Worm (Caenorhabditis elegans) whole organism, late embryonic: ENCODE measurements around the gene ZC506.1.

Experiments used
- C08G9.2 ChIP-seq: sonication (generic microtip); optimal IDR thresholded peaks from 2 replicates; lab custom pipeline; 2016; ENCODE audit warnings: mild to moderate bottlenecking, missing genetic modification characterization, moderate library complexity, missing compliant biosample characterization
- C38D4.7 ChIP-seq: fragments of 200-800 bp; sonication (Bioruptor generic); optimal IDR thresholded peaks from 2 replicates; lab custom pipeline; 2018; ENCODE audit warnings: mild to moderate bottlenecking, missing genetic modification characterization, moderate library complexity, missing compliant biosample characterization
- K02D7.2 ChIP-seq: sonication (generic microtip); optimal IDR thresholded peaks from 2 replicates; lab custom pipeline; 2017; ENCODE audit warnings: mild to moderate bottlenecking, missing genetic modification characterization, missing compliant biosample characterization
- K09A11.1 ChIP-seq: sonication (generic microtip); optimal IDR thresholded peaks from 2 replicates; lab custom pipeline; 2017; ENCODE audit warnings: antibody characterized with exemption, mild to moderate bottlenecking, missing genetic modification characterization, missing compliant biosample characterization; ENCODE audit not compliant: insufficient read depth
- T23F11.4 ChIP-seq: fragments of 200-800 bp; sonication (Bioruptor generic); optimal IDR thresholded peaks from 2 replicates; lab custom pipeline; 2018; ENCODE audit warnings: mild to moderate bottlenecking, missing genetic modification characterization, missing compliant biosample characterization
- Y22D7AL.16 ChIP-seq: sonication (generic microtip); optimal IDR thresholded peaks from 2 replicates; lab custom pipeline; 2016; ENCODE audit warnings: missing genetic modification characterization, missing compliant biosample characterization
- ahr-1 ChIP-seq: sonication (generic microtip); optimal IDR thresholded peaks from 2 replicates; lab custom pipeline; 2016; ENCODE audit warnings: missing genetic modification characterization, missing compliant biosample characterization
- ceh-14 ChIP-seq: sonication (generic microtip); optimal IDR thresholded peaks from 2 replicates; lab custom pipeline; 2016; ENCODE audit warnings: missing genotype, missing genetic modification characterization, missing compliant biosample characterization
- ceh-18 ChIP-seq: sonication (generic microtip); optimal IDR thresholded peaks from 2 replicates; lab custom pipeline; 2016; ENCODE audit warnings: missing genetic modification characterization, missing compliant biosample characterization
- ceh-19 ChIP-seq: fragments of 200-800 bp; sonication (Bioruptor generic); optimal IDR thresholded peaks from 2 replicates; lab custom pipeline; 2018; ENCODE audit warnings: mild to moderate bottlenecking, missing genetic modification characterization, missing compliant biosample characterization
- ceh-2 ChIP-seq: sonication (generic microtip); optimal IDR thresholded peaks from 2 replicates; lab custom pipeline; 2016; ENCODE audit warnings: missing genotype, missing genetic modification characterization, missing compliant biosample characterization
- ceh-24 ChIP-seq: sonication (generic microtip); optimal IDR thresholded peaks from 2 replicates; lab custom pipeline; 2016; ENCODE audit warnings: mild to moderate bottlenecking, missing genetic modification characterization, missing compliant biosample characterization
- ceh-30 ChIP-seq: fragments of 150-350 bp; optimal IDR thresholded peaks from 2 replicates; lab custom pipeline; 2014; ENCODE audit warnings: missing biosample characterization, missing genetic modification characterization
- ceh-31 ChIP-seq: sonication (generic microtip); optimal IDR thresholded peaks from 2 replicates; lab custom pipeline; 2016; ENCODE audit warnings: missing genetic modification characterization, missing compliant biosample characterization
- ceh-34 ChIP-seq: sonication (generic microtip); optimal IDR thresholded peaks from 2 replicates; lab custom pipeline; 2016; ENCODE audit warnings: mild to moderate bottlenecking, missing genetic modification characterization, missing compliant biosample characterization
- ceh-6 ChIP-seq: fragments of 200-800 bp; sonication (Bioruptor generic); optimal IDR thresholded peaks from 2 replicates; lab custom pipeline; 2018; ENCODE audit warnings: mild to moderate bottlenecking, missing genetic modification characterization, missing compliant biosample characterization
- ceh-9 ChIP-seq: sonication (generic microtip); optimal IDR thresholded peaks from 2 replicates; lab custom pipeline; 2016; ENCODE audit warnings: mild to moderate bottlenecking, missing genetic modification characterization, inconsistent platforms, missing compliant biosample characterization
- che-1 ChIP-seq: sonication (generic microtip); optimal IDR thresholded peaks from 2 replicates; lab custom pipeline; 2016; ENCODE audit warnings: mild to moderate bottlenecking, missing genetic modification characterization, missing compliant biosample characterization
- dmd-4 ChIP-seq: sonication (generic microtip); optimal IDR thresholded peaks from 2 replicates; lab custom pipeline; 2016; ENCODE audit warnings: borderline replicate concordance, missing genetic modification characterization, missing compliant biosample characterization
- dve-1 ChIP-seq: sonication (generic microtip); optimal IDR thresholded peaks from 2 replicates; lab custom pipeline; 2017; ENCODE audit warnings: antibody characterized with exemption, mild to moderate bottlenecking, missing genetic modification characterization, missing compliant biosample characterization
- elt-2 ChIP-seq: sonication (generic microtip); optimal IDR thresholded peaks from 2 replicates; lab custom pipeline; 2016; ENCODE audit warnings: missing genetic modification reagents, missing genetic modification characterization, missing compliant biosample characterization
- elt-4 ChIP-seq: sonication (generic microtip); optimal IDR thresholded peaks from 2 replicates; lab custom pipeline; 2016; ENCODE audit warnings: missing genetic modification characterization, missing compliant biosample characterization
- ets-4 ChIP-seq: sonication (generic microtip); optimal IDR thresholded peaks from 2 replicates; lab custom pipeline; 2016; ENCODE audit warnings: missing genetic modification characterization, missing compliant biosample characterization
- fax-1 ChIP-seq: sonication (generic microtip); optimal IDR thresholded peaks from 2 replicates; lab custom pipeline; 2016; ENCODE audit warnings: missing genotype, missing genetic modification characterization, missing compliant biosample characterization
- fkh-10 ChIP-seq: fragments of 150-350 bp; optimal IDR thresholded peaks from 2 replicates; lab custom pipeline; 2014; ENCODE audit warnings: missing biosample characterization, missing genetic modification reagents, missing genetic modification characterization
- fkh-6 ChIP-seq: sonication (generic microtip); optimal IDR thresholded peaks from 2 replicates; lab custom pipeline; 2016; ENCODE audit warnings: missing genetic modification characterization, missing compliant biosample characterization
- hlh-6 ChIP-seq: sonication (generic microtip); optimal IDR thresholded peaks from 2 replicates; lab custom pipeline; 2016; ENCODE audit warnings: missing genotype, missing genetic modification characterization, missing compliant biosample characterization
- hlh-8 ChIP-seq: sonication (generic microtip); optimal IDR thresholded peaks from 2 replicates; lab custom pipeline; 2016; ENCODE audit warnings: missing genotype, missing genetic modification characterization, missing compliant biosample characterization
- lim-6 ChIP-seq: sonication (generic microtip); optimal IDR thresholded peaks from 2 replicates; lab custom pipeline; 2016; ENCODE audit warnings: missing genetic modification characterization, missing compliant biosample characterization
- lin-11 ChIP-seq: fragments of 200-800 bp; sonication (Bioruptor generic); optimal IDR thresholded peaks from 2 replicates; lab custom pipeline; 2018; ENCODE audit warnings: mild to moderate bottlenecking, missing genetic modification characterization, missing compliant biosample characterization
- mec-3 ChIP-seq: sonication (generic microtip); optimal IDR thresholded peaks from 2 replicates; lab custom pipeline; 2016; ENCODE audit warnings: borderline replicate concordance, missing genetic modification characterization, missing compliant biosample characterization
- nfya-1 ChIP-seq: sonication (generic microtip); optimal IDR thresholded peaks from 2 replicates; lab custom pipeline; 2017; ENCODE audit warnings: missing genetic modification characterization, mild to moderate bottlenecking, missing compliant biosample characterization, antibody characterized with exemption, moderate library complexity
- nhr-11 ChIP-seq: fragments of 150-350 bp; optimal IDR thresholded peaks from 2 replicates; lab custom pipeline; 2014; ENCODE audit warnings: missing biosample characterization, missing genetic modification characterization
- npax-4 ChIP-seq: sonication (generic microtip); optimal IDR thresholded peaks from 2 replicates; lab custom pipeline; 2016; ENCODE audit warnings: missing genetic modification characterization, missing compliant biosample characterization
- odd-2 ChIP-seq: sonication (generic microtip); optimal IDR thresholded peaks from 2 replicates; lab custom pipeline; 2017; ENCODE audit warnings: antibody characterized with exemption, mild to moderate bottlenecking, missing genetic modification characterization, missing compliant biosample characterization
- pag-3 ChIP-seq: sonication (generic microtip); optimal IDR thresholded peaks from 2 replicates; lab custom pipeline; 2016; ENCODE audit warnings: missing compliant biosample characterization, missing genetic modification characterization, borderline replicate concordance
- pat-9 ChIP-seq: fragments of 200-800 bp; sonication (Bioruptor generic); optimal IDR thresholded peaks from 2 replicates; lab custom pipeline; 2018; ENCODE audit warnings: mild to moderate bottlenecking, missing genetic modification characterization, moderate library complexity, missing compliant biosample characterization
- pax-1 ChIP-seq: fragments of 150-350 bp; optimal IDR thresholded peaks from 2 replicates; lab custom pipeline; 2014; ENCODE audit warnings: missing biosample characterization, missing genetic modification characterization
- pha-4 ChIP-seq: fragments of 150-350 bp; optimal IDR thresholded peaks from 2 replicates; lab custom pipeline; 2018; ENCODE audit warnings: missing biosample characterization, missing genetic modification reagents, missing genetic modification characterization
- pqm-1 ChIP-seq: sonication (generic microtip); optimal IDR thresholded peaks from 2 replicates; lab custom pipeline; 2016; ENCODE audit warnings: missing genetic modification characterization, missing compliant biosample characterization
- pros-1 ChIP-seq: fragments of 150-350 bp; optimal IDR thresholded peaks from 2 replicates; lab custom pipeline; 2014; ENCODE audit warnings: missing biosample characterization, missing genetic modification reagents, missing genetic modification characterization
- ref-2 ChIP-seq: sonication (generic microtip); optimal IDR thresholded peaks from 2 replicates; lab custom pipeline; 2016; ENCODE audit warnings: missing genetic modification characterization, missing compliant biosample characterization
- sdc-2 ChIP-seq: sonication (generic microtip); optimal IDR thresholded peaks from 2 replicates; lab custom pipeline; 2016; ENCODE audit warnings: missing genotype, missing genetic modification characterization, missing compliant biosample characterization
- sox-2 ChIP-seq: fragments of 200-800 bp; sonication (Bioruptor generic); IDR thresholded peaks from 2 replicates; pipeline ENCODE4 v1.3.6; 2022; ENCODE audit warnings: missing genetic modification reagents, missing genetic modification characterization, missing compliant biosample characterization
- sox-4 ChIP-seq: sonication (generic microtip); optimal IDR thresholded peaks from 2 replicates; lab custom pipeline; 2017; ENCODE audit warnings: mild to moderate bottlenecking, missing genetic modification characterization, inconsistent platforms, missing compliant biosample characterization
- syd-9 ChIP-seq: sonication (generic microtip); optimal IDR thresholded peaks from 2 replicates; lab custom pipeline; 2016; ENCODE audit warnings: mild to moderate bottlenecking, missing genetic modification characterization, moderate library complexity, missing compliant biosample characterization
- tbx-7 ChIP-seq: sonication (generic microtip); optimal IDR thresholded peaks from 2 replicates; lab custom pipeline; 2016; ENCODE audit warnings: missing genotype, missing genetic modification characterization, missing compliant biosample characterization
- ttx-3 ChIP-seq: sonication (generic microtip); optimal IDR thresholded peaks from 2 replicates; lab custom pipeline; 2016; ENCODE audit warnings: missing genetic modification reagents, missing genetic modification characterization, missing compliant biosample characterization
- unc-3 ChIP-seq, 2 experiments: fragments of 200-800 bp in 1 of 2; sonication (Bioruptor generic) in 1 of 2; sonication (generic microtip) in 1 of 2; conservative IDR thresholded peaks in 1 of 2; optimal IDR thresholded peaks in 1 of 2; 2 replicates each; pipeline versions ENCODE4 v1.3.6 to Lab custom; 2016 to 2022; ENCODE audit warnings: missing compliant biosample characterization in 2 of 2, missing genetic modification characterization in 2 of 2, missing genetic modification reagents in 1 of 2
- unc-42 ChIP-seq: sonication (generic microtip); optimal IDR thresholded peaks from 2 replicates; lab custom pipeline; 2016; ENCODE audit warnings: missing genotype, missing genetic modification characterization, missing compliant biosample characterization
- unc-55 ChIP-seq: sonication (generic microtip); optimal IDR thresholded peaks from 2 replicates; lab custom pipeline; 2017; ENCODE audit warnings: missing biosample characterization, missing genetic modification reagents, missing genetic modification characterization
- unc-86 ChIP-seq: sonication (generic microtip); optimal IDR thresholded peaks from 2 replicates; lab custom pipeline; 2016; ENCODE audit warnings: missing genetic modification characterization, missing compliant biosample characterization
- zip-5 ChIP-seq: sonication (generic microtip); optimal IDR thresholded peaks from 2 replicates; lab custom pipeline; 2016; ENCODE audit warnings: missing genetic modification characterization, missing compliant biosample characterization

Gene ZC506.1

DNA sequence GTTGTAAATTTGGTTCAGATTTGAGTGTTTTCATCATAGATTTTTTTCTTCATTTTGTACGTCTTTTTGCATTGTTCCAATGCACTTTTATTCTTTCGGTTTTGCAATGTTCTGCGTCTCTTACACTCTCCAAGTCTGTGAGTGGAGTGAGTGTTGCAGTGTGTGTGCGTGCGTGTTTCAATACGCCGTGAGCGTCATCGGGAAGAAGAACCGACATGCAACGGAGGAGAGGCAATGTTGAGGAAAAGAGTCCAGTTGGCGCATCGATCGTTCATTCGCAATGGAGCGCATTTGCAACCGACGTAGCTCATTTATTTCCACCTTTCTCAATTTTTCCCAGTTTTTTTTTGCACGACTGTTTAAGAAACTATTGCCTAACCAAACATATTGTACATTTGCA lies at the start of gene ZC506.1:
TSS of gene ZC506.1 (plus strand) at position 400 of the 400 bp plus-strand sequence.
- TF ChIP-seq ttx-3 (peak; percentile 21), elt-2 (tag; lab: Kevin White, UChicago) (peak; percentile 53), ceh-2 (tag; lab: Kevin White, UChicago) (no peak), fax-1 (tag; lab: Kevin White, UChicago) (no peak), ref-2 (peak; percentile 86), pha-4 (tag; lab: Kevin White, UChicago) (no peak), zip-5 (tag; lab: Kevin White, UChicago) (no peak), ceh-30 (tag; lab: Kevin White, UChicago) (peak; percentile 74), ahr-1 (no peak), ceh-9 (tag; lab: Kevin White, UChicago) (no peak), syd-9 (tag; lab: Kevin White, UChicago) (peak; percentile 63), fkh-6 (tag; lab: Kevin White, UChicago) (no peak), unc-86 (tag; lab: Kevin White, UChicago) (peak; percentile 62), unc-3 (GFP tag; conservative IDR thresholded peaks at IDR 0.05; lab: Robert Waterston, UW) (no peak), unc-3 (tag; optimal IDR thresholded peaks at IDR 0.05; lab: Kevin White, UChicago) (peak; percentile 43), ets-4 (tag; lab: Kevin White, UChicago) (peak; percentile 64), ceh-18 (tag; lab: Kevin White, UChicago) (peak; percentile 95), pax-1 (tag; lab: Kevin White, UChicago) (peak; percentile 15), pag-3 (tag; lab: Kevin White, UChicago) (peak; percentile 50), ceh-31 (peak; percentile 96), unc-55 (GFP tag; lab: Kevin White, UChicago) (peak; percentile 78), lim-6 (tag; lab: Kevin White, UChicago) (peak; percentile 33), npax-4 (tag; lab: Kevin White, UChicago) (no peak), nhr-11 (tag; lab: Kevin White, UChicago) (no peak), hlh-8 (tag; lab: Kevin White, UChicago) (no peak), K02D7.2 (tag; lab: Kevin White, UChicago) (no peak), ceh-24 (tag; lab: Kevin White, UChicago) (no peak), pat-9 (tag; lab: Kevin White, UChicago) (no peak), fkh-10 (GFP tag; lab: Kevin White, UChicago) (no peak), mec-3 (no peak), sox-4 (tag; lab: Kevin White, UChicago) (no peak), ceh-19 (peak; percentile 64), lin-11 (tag; lab: Kevin White, UChicago) (no peak), ceh-34 (tag; lab: Kevin White, UChicago) (peak; percentile 90), che-1 (tag; lab: Kevin White, UChicago) (no peak), K09A11.1 (tag; lab: Kevin White, UChicago) (peak; percentile 15), Y22D7AL.16 (tag; lab: Kevin White, UChicago) (no peak), pros-1 (tag; lab: Kevin White, UChicago) (peak; percentile 89), pqm-1 (tag; lab: Kevin White, UChicago) (no peak), sdc-2 (tag; lab: Kevin White, UChicago) (peak; percentile 77), elt-4 (no peak), dve-1 (peak; percentile 71), nfya-1 (tag; lab: Kevin White, UChicago) (peak; percentile 97), ceh-14 (no peak), ceh-6 (GFP tag; lab: Kevin White, UChicago) (no peak), unc-42 (tag; lab: Kevin White, UChicago) (peak; percentile 85), hlh-6 (no peak), T23F11.4 (GFP tag; lab: Kevin White, UChicago) (peak; percentile 13), C38D4.7 (GFP tag; lab: Kevin White, UChicago) (no peak), C08G9.2 (tag; lab: Kevin White, UChicago) (no peak), sox-2 (GFP tag; lab: Robert Waterston, UW) (no peak), dmd-4 (tag; lab: Kevin White, UChicago) (peak; percentile 2), tbx-7 (tag; lab: Kevin White, UChicago) (no peak), odd-2 (no peak)
